Worm (Caenorhabditis elegans) whole organism, L3 larva: Measurements from ENCODE around the gene brd-1.

ENCODE experiments used
- egl-5 ChIP-seq: fragments of 150-350 bp; optimal IDR thresholded peaks from 2 replicates; lab custom pipeline; 2017; ENCODE audit warnings: missing biosample characterization, missing genetic modification reagents, missing genetic modification characterization, inconsistent platforms
- mml-1 ChIP-seq: fragments of 150-350 bp; sonication (generic microtip); optimal IDR thresholded peaks from 3 replicates; lab custom pipeline; 2014; ENCODE audit warnings: missing biosample characterization, missing genetic modification characterization
- unc-39 ChIP-seq: sonication (generic microtip); optimal IDR thresholded peaks from 4 replicates; lab custom pipeline; 2017; ENCODE audit warnings: missing biosample characterization, missing genetic modification characterization
- unc-62 ChIP-seq: fragments of 150-350 bp; sonication (generic microtip); optimal IDR thresholded peaks from 4 replicates; lab custom pipeline; 2014; ENCODE audit warnings: missing biosample characterization, missing genetic modification reagents, missing genetic modification characterization
- ztf-4 ChIP-seq: fragments of 150-350 bp; optimal IDR thresholded peaks from 2 replicates; lab custom pipeline; 2014; ENCODE audit warnings: missing biosample characterization, missing genetic modification characterization

brd-1 gene

ce11 chrIII:6839091-6839490, 50.2 kb downstream of the brd-1 start:
- no peak for TF ChIP-seq mml-1 (tag; lab: Kevin White, UChicago)

ce11 chrIII:6837320-6837719, 52.0 kb downstream of the brd-1 start:
- no peak for TF ChIP-seq ztf-4 (tag; lab: Kevin White, UChicago)
- no peak for TF ChIP-seq egl-5 (tag; lab: Kevin White, UChicago)
- no peak for TF ChIP-seq unc-39
- TF ChIP-seq unc-62 (GFP tag; lab: Kevin White, UChicago): no peak
